Fruit fly (Drosophila melanogaster) whole organism, adult: Measurements from ENCODE around the gene dbe.

Experiments used
- CG11617 ChIP-seq: fragments of 200-800 bp; sonication (Bioruptor generic); optimal IDR thresholded peaks from 2 replicates; lab custom pipeline; 2017; ENCODE audit warnings: mild to moderate bottlenecking, missing biosample characterization, missing genetic modification reagents, missing genetic modification characterization
- CG12768 ChIP-seq: fragments of 200-800 bp; sonication (Bioruptor generic); optimal IDR thresholded peaks from 2 replicates; lab custom pipeline; 2017; ENCODE audit warnings: missing biosample characterization, missing genetic modification characterization, mild to moderate bottlenecking, moderate library complexity, missing genetic modification reagents
- CG14711 ChIP-seq: fragments of 200-800 bp; sonication (Bioruptor generic); optimal IDR thresholded peaks from 2 replicates; lab custom pipeline; 2018; ENCODE audit warnings: missing biosample characterization, mild to moderate bottlenecking, missing genetic modification characterization, moderate library complexity
- CG1620 ChIP-seq: fragments of 200-800 bp; sonication (Bioruptor generic); optimal IDR thresholded peaks from 2 replicates; lab custom pipeline; 2016; ENCODE audit warnings: missing biosample characterization, missing genetic modification characterization
- CG33017 ChIP-seq: fragments of 200-800 bp; sonication (Bioruptor generic); optimal IDR thresholded peaks from 2 replicates; lab custom pipeline; 2018; ENCODE audit warnings: missing biosample characterization, mild to moderate bottlenecking, missing genetic modification characterization, moderate library complexity
- CG5204 ChIP-seq: fragments of 200-800 bp; sonication (Bioruptor generic); optimal IDR thresholded peaks from 2 replicates; lab custom pipeline; 2016; ENCODE audit warnings: missing biosample characterization, missing genetic modification characterization
- CG7045 ChIP-seq: fragments of 200-800 bp; sonication (Bioruptor generic); optimal IDR thresholded peaks from 2 replicates; lab custom pipeline; 2017; ENCODE audit warnings: missing biosample characterization, mild to moderate bottlenecking, missing genetic modification characterization
- CG7101 ChIP-seq: fragments of 200-800 bp; sonication (Bioruptor generic); optimal IDR thresholded peaks from 2 replicates; lab custom pipeline; 2018; ENCODE audit warnings: missing biosample characterization, mild to moderate bottlenecking, missing genetic modification characterization, moderate library complexity
- Clk ChIP-seq: fragments of 200-800 bp; sonication (Bioruptor generic); optimal IDR thresholded peaks from 2 replicates; lab custom pipeline; 2017; ENCODE audit warnings: missing biosample characterization, missing genetic modification characterization
- Crg-1 ChIP-seq: fragments of 200-800 bp; sonication (Bioruptor generic); optimal IDR thresholded peaks from 2 replicates; lab custom pipeline; 2016; ENCODE audit warnings: missing biosample characterization, missing genetic modification characterization
- Hr96 ChIP-seq: fragments of 200-800 bp; sonication (Bioruptor generic); optimal IDR thresholded peaks from 2 replicates; lab custom pipeline; 2016; ENCODE audit warnings: missing biosample characterization, missing genetic modification characterization
- Mnt ChIP-seq: fragments of 200-800 bp; sonication (Bioruptor generic); optimal IDR thresholded peaks from 2 replicates; lab custom pipeline; 2016; ENCODE audit warnings: missing biosample characterization, mild to moderate bottlenecking, missing genetic modification characterization
- bab1 ChIP-seq: fragments of 200-800 bp; sonication (Bioruptor generic); optimal IDR thresholded peaks from 3 replicates; lab custom pipeline; 2019; ENCODE audit warnings: missing biosample characterization, mild to moderate bottlenecking, missing genetic modification characterization, moderate library complexity
- cic ChIP-seq: fragments of 200-800 bp; sonication (Bioruptor generic); optimal IDR thresholded peaks from 2 replicates; lab custom pipeline; 2017; ENCODE audit warnings: missing biosample characterization, mild to moderate bottlenecking, missing genetic modification characterization, moderate library complexity
- cnc ChIP-seq, 2 experiments: fragments of >200 bp; optimal IDR thresholded peaks; 2 replicates each; lab custom pipeline; 2017
- kay ChIP-seq: fragments of 200-800 bp; sonication (Bioruptor generic); peaks from one replicate; lab custom pipeline; 2016; ENCODE audit warnings: missing biosample characterization, missing genetic modification characterization, borderline replicate concordance
- ovo ChIP-seq: fragments of 200-800 bp; sonication (Bioruptor generic); optimal IDR thresholded peaks from 2 replicates; lab custom pipeline; 2016; ENCODE audit warnings: missing biosample characterization, missing genetic modification characterization
- pad ChIP-seq: fragments of 200-800 bp; sonication (Bioruptor generic); optimal IDR thresholded peaks from 3 replicates; lab custom pipeline; 2017; ENCODE audit warnings: missing biosample characterization, missing genetic modification characterization, mild to moderate bottlenecking, moderate library complexity, missing genetic modification reagents
- tj ChIP-seq: fragments of 200-800 bp; sonication (Bioruptor generic); optimal IDR thresholded peaks from 3 replicates; lab custom pipeline; 2017; ENCODE audit warnings: missing biosample characterization, mild to moderate bottlenecking, missing genetic modification characterization, moderate library complexity
- toe ChIP-seq: fragments of 200-800 bp; sonication (Bioruptor generic); optimal IDR thresholded peaks from 2 replicates; lab custom pipeline; 2016; ENCODE audit warnings: missing biosample characterization, missing genetic modification characterization

dbe gene

DNA sequence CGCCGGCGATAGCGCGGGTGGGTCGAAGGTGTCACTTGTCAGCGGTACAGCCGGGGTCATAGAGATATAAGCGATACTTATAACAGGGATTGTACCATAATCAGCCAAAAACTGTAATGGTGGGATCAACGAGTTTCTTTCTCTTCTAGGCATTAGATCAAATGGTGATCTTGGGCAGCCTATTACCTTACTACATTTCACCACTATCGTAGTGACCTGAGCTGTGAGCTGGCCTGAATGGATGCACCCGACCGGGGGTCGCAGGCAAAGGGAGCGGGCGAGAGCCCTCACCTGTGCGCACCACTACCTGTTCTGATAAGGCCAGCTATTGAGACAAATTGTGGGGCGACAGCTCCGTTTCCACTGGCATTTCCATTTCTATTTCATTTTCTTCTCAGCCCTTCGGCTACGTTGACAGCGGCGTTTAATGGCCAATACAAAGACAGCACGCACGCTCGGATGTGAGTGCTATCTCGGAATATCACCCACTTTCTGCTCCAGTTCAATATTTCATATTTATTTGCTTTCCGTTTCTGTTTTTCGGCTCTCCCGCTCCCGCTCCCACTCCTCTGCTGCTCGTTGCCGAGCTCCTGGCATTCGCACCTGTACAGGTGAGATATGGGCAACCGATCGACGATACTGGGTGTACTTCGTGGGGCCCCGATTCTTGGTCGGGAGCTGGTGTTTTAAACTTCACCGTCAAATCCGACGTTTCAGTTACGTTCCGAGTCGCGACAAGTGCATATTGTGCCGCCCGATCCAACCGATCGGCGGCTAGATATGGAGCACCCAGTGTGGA is 12.8 kb downstream of the dbe start:
- TF ChIP-seq CG33017 (tag; lab: Kevin White, UChicago) (peak; percentile 79), ovo (GFP tag; lab: Kevin White, UChicago) (no peak), cic (GFP tag; lab: Kevin White, UChicago) (no peak), Mnt (GFP tag; lab: Kevin White, UChicago) (peak; percentile 10), CG11617 (GFP tag; lab: Kevin White, UChicago) (no peak), CG7045 (GFP tag; lab: Kevin White, UChicago) (no peak), pad (no peak), tj (GFP tag; lab: Kevin White, UChicago) (no peak), CG7101 (tag; lab: Kevin White, UChicago) (peak; percentile 57), CG14711 (tag; lab: Kevin White, UChicago) (peak; percentile 49), CG12768 (GFP tag; lab: Kevin White, UChicago) (no peak)

DNA sequence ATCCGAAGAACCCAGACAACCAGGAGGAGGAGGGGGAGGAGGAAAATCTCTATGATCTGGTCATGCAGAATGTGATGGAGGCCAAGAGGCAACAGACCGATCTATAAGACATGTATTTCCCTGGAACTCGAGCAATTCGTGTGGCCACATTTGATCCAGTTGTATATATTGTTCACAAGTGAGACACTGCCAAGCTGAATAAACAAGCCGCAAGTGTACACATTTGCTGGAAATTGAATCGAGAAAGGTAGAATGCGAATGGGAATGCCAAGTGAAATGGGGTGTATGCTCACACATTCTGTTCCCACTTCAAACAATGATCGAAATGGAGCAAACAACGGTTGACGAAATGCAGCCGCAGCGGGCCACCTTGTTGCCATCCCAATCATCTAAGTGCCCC is 13.7 kb downstream of the dbe start:
- TF ChIP-seq CG7101 (tag; lab: Kevin White, UChicago): peak; percentile 18
- peak; percentile 58 for TF ChIP-seq Crg-1 (GFP tag; lab: Kevin White, UChicago)
- no peak for TF ChIP-seq CG7045 (GFP tag; lab: Kevin White, UChicago)
- peak; percentile 13 for TF ChIP-seq cic (GFP tag; lab: Kevin White, UChicago)

dm6 chr2L:855052-855547 is 14.6 kb downstream of the dbe start, which contains the start of gene CG13949:
Gene CG13949 (plus strand): TSS chr2L:855337.
- no peak for TF ChIP-seq Mnt (GFP tag; lab: Kevin White, UChicago)
- no peak for TF ChIP-seq cic (GFP tag; lab: Kevin White, UChicago)
- peak; percentile 10 for TF ChIP-seq pad
- TF ChIP-seq kay (GFP tag; lab: Kevin White, UChicago): no peak
- TF ChIP-seq ovo (GFP tag; lab: Kevin White, UChicago): peak; percentile 71
- no peak for TF ChIP-seq tj (GFP tag; lab: Kevin White, UChicago)
- no peak for TF ChIP-seq CG5204 (GFP tag; lab: Kevin White, UChicago)
- TF ChIP-seq toe (GFP tag; lab: Kevin White, UChicago): peak; percentile 42
- no peak for TF ChIP-seq Clk (GFP tag; lab: Kevin White, UChicago)
- peak; percentile 9 for TF ChIP-seq CG1620 (GFP tag; lab: Kevin White, UChicago)
- TF ChIP-seq CG11617 (GFP tag; lab: Kevin White, UChicago): no peak
- TF ChIP-seq cnc (optimal IDR thresholded peaks at IDR 0.05; lab: Kevin White, UChicago): no peak
- peak; percentile 51 for TF ChIP-seq CG33017 (tag; lab: Kevin White, UChicago)
- peak; percentile 64 for TF ChIP-seq CG7101 (tag; lab: Kevin White, UChicago)
- no peak for TF ChIP-seq CG12768 (GFP tag; lab: Kevin White, UChicago)
- TF ChIP-seq bab1: peak; percentile 21
- peak; percentile 55 for TF ChIP-seq Crg-1 (GFP tag; lab: Kevin White, UChicago)
- peak; percentile 21 for TF ChIP-seq Hr96
- TF ChIP-seq CG14711 (tag; lab: Kevin White, UChicago): peak; percentile 31

- TF ChIP-seq CG11617 (GFP tag; lab: Kevin White, UChicago) (peak; percentile 51), kay (GFP tag; lab: Kevin White, UChicago) (no peak), toe (GFP tag; lab: Kevin White, UChicago) (peak; percentile 74), cic (GFP tag; lab: Kevin White, UChicago) (peak; percentile 53), ovo (GFP tag; lab: Kevin White, UChicago) (peak; percentile 48), Hr96 (peak; percentile 25), CG5204 (GFP tag; lab: Kevin White, UChicago) (no peak), tj (GFP tag; lab: Kevin White, UChicago) (peak; percentile 46), Crg-1 (GFP tag; lab: Kevin White, UChicago) (peak; percentile 39), CG7045 (GFP tag; lab: Kevin White, UChicago) (peak; percentile 45), Mnt (GFP tag; lab: Kevin White, UChicago) (peak; percentile 91), CG33017 (tag; lab: Kevin White, UChicago) (peak; percentile 44), CG12768 (GFP tag; lab: Kevin White, UChicago) (peak; percentile 87), CG7101 (tag; lab: Kevin White, UChicago) (peak; percentile 63), CG1620 (GFP tag; lab: Kevin White, UChicago) (peak; percentile 66), CG14711 (tag; lab: Kevin White, UChicago) (peak; percentile 28), pad (peak; percentile 39), Clk (GFP tag; lab: Kevin White, UChicago) (no peak), bab1 (peak; percentile 72), cnc (optimal IDR thresholded peaks at IDR 0.05; lab: Kevin White, UChicago) (no peak)
Observed at dm6 chr2L:852647-853111, 17.0 kb downstream of the dbe start, which contains the start of the genes CG4291 and kraken. Gene CG4291 (minus strand): TSS chr2L:852730. Gene kraken (plus strand): TSS chr2L:852768.

dm6 chr2L:850727-851257 is 18.9 kb downstream of the dbe start, which contains the start of gene drongo:
Gene drongo (minus strand): TSS chr2L:851071.
- TF ChIP-seq Hr96: peak; percentile 16
- TF ChIP-seq tj (GFP tag; lab: Kevin White, UChicago): peak; percentile 60
- peak; percentile 27 for TF ChIP-seq cic (GFP tag; lab: Kevin White, UChicago)
- no peak for TF ChIP-seq toe (GFP tag; lab: Kevin White, UChicago)
- peak; percentile 62 for TF ChIP-seq CG7101 (tag; lab: Kevin White, UChicago)
- peak; percentile 60 for TF ChIP-seq CG14711 (tag; lab: Kevin White, UChicago)
- TF ChIP-seq Mnt (GFP tag; lab: Kevin White, UChicago): peak; percentile 75
- no peak for TF ChIP-seq CG5204 (GFP tag; lab: Kevin White, UChicago)
- no peak for TF ChIP-seq kay (GFP tag; lab: Kevin White, UChicago)
- peak; percentile 26 for TF ChIP-seq CG33017 (tag; lab: Kevin White, UChicago)
- peak; percentile 2 for TF ChIP-seq CG7045 (GFP tag; lab: Kevin White, UChicago)
- TF ChIP-seq CG11617 (GFP tag; lab: Kevin White, UChicago): peak; percentile 14
- TF ChIP-seq bab1: peak; percentile 66
- peak; percentile 23 for TF ChIP-seq CG12768 (GFP tag; lab: Kevin White, UChicago)
- no peak for TF ChIP-seq Crg-1 (GFP tag; lab: Kevin White, UChicago)
- peak; percentile 55 for TF ChIP-seq CG1620 (GFP tag; lab: Kevin White, UChicago)
